Fruit fly (Drosophila melanogaster) whole organism, embryonic: Measurements from ENCODE around the gene CG34284.
A peak's percentile ranks its signal among the peaks of the same experiment; 100 is the strongest.

Experiments used
- ATbp ChIP-seq: fragments of 200-800 bp; sonication (Bioruptor generic); optimal IDR thresholded peaks from 2 replicates; lab custom pipeline; 2017; ENCODE audit warnings: missing biosample characterization, mild to moderate bottlenecking, missing genetic modification characterization, missing genetic modification reagents
- Antp ChIP-seq: fragments of 200-800 bp; sonication (Bioruptor generic); optimal IDR thresholded peaks from 3 replicates; lab custom pipeline; 2016; ENCODE audit warnings: missing biosample characterization, missing genetic modification characterization
- Bteb2 ChIP-seq: fragments of 200-800 bp; sonication (Bioruptor generic); optimal IDR thresholded peaks from 2 replicates; lab custom pipeline; 2016; ENCODE audit warnings: missing biosample characterization, missing genetic modification characterization
- CG10209 ChIP-seq: fragments of 200-800 bp; sonication (Bioruptor generic); optimal IDR thresholded peaks from 3 replicates; lab custom pipeline; 2017; ENCODE audit warnings: missing biosample characterization, mild to moderate bottlenecking, missing genetic modification characterization, missing genetic modification reagents
- CG11398 ChIP-seq: fragments of 200-800 bp; sonication (Bioruptor generic); optimal IDR thresholded peaks from 2 replicates; lab custom pipeline; 2016; ENCODE audit warnings: missing biosample characterization, missing genetic modification characterization
- CG11504 ChIP-seq: fragments of 200-800 bp; sonication (Bioruptor generic); optimal IDR thresholded peaks from 3 replicates; lab custom pipeline; 2019; ENCODE audit warnings: missing biosample characterization, mild to moderate bottlenecking, missing genetic modification characterization, moderate library complexity
- CG11695 ChIP-seq: fragments of 200-800 bp; sonication (Bioruptor generic); IDR thresholded peaks from 3 replicates; pipeline ENCODE4 v1.3.6; 2022; ENCODE audit warnings: missing biosample characterization, missing genetic modification characterization
- CG12071 ChIP-seq: fragments of 200-800 bp; sonication (Bioruptor generic); optimal IDR thresholded peaks from 3 replicates; lab custom pipeline; 2018; ENCODE audit warnings: missing biosample characterization, mild to moderate bottlenecking, missing genetic modification characterization
- CG13775 ChIP-seq: fragments of 200-800 bp; sonication (Bioruptor generic); optimal IDR thresholded peaks from 3 replicates; lab custom pipeline; 2017; ENCODE audit warnings: missing biosample characterization, mild to moderate bottlenecking, missing genetic modification characterization
- CG14050 ChIP-seq: fragments of 200-800 bp; sonication (Bioruptor generic); IDR thresholded peaks from 3 replicates; pipeline ENCODE4 v1.3.6; 2022; ENCODE audit warnings: missing biosample characterization, missing genetic modification characterization
- CG15696 ChIP-seq: fragments of 200-800 bp; sonication (Bioruptor generic); optimal IDR thresholded peaks from 2 replicates; lab custom pipeline; 2019; ENCODE audit warnings: missing biosample characterization, mild to moderate bottlenecking, missing genetic modification characterization, moderate library complexity
- CG1603 ChIP-seq: fragments of 200-800 bp; sonication (Bioruptor generic); optimal IDR thresholded peaks from 2 replicates; lab custom pipeline; 2019; ENCODE audit warnings: missing biosample characterization, mild to moderate bottlenecking, missing genetic modification characterization, moderate library complexity
- CG17186 ChIP-seq: fragments of 200-800 bp; sonication (Bioruptor generic); optimal IDR thresholded peaks from 3 replicates; lab custom pipeline; 2017; ENCODE audit warnings: missing biosample characterization, missing genetic modification reagents, missing genetic modification characterization
- CG18476 ChIP-seq: fragments of 200-800 bp; sonication (Bioruptor generic); optimal IDR thresholded peaks from 2 replicates; lab custom pipeline; 2016; ENCODE audit warnings: missing biosample characterization, mild to moderate bottlenecking, missing genetic modification characterization
- CG2199 ChIP-seq: fragments of 200-800 bp; sonication (Bioruptor generic); IDR thresholded peaks from 3 replicates; pipeline ENCODE4 v1.3.6; 2022; ENCODE audit warnings: missing biosample characterization, missing genetic modification characterization
- CG32532 ChIP-seq: fragments of 200-800 bp; sonication (Bioruptor generic); IDR thresholded peaks from 2 replicates; pipeline ENCODE4 v1.3.6; 2022; ENCODE audit warnings: missing biosample characterization, missing genetic modification characterization
- CG5180 ChIP-seq: fragments of 200-800 bp; sonication (Bioruptor generic); optimal IDR thresholded peaks from 3 replicates; lab custom pipeline; 2017; ENCODE audit warnings: missing biosample characterization, missing genetic modification characterization, mild to moderate bottlenecking, moderate library complexity, missing genetic modification reagents
- CG5245 ChIP-seq: fragments of 200-800 bp; sonication (Bioruptor generic); optimal IDR thresholded peaks from 3 replicates; lab custom pipeline; 2016; ENCODE audit warnings: missing biosample characterization, missing genetic modification characterization
- CG7987 ChIP-seq: fragments of 200-800 bp; sonication (Bioruptor generic); optimal IDR thresholded peaks from 2 replicates; lab custom pipeline; 2018; ENCODE audit warnings: missing biosample characterization, mild to moderate bottlenecking, missing genetic modification characterization, moderate library complexity
- Dp ChIP-seq: fragments of 200-800 bp; sonication (Bioruptor generic); optimal IDR thresholded peaks from 2 replicates; lab custom pipeline; 2018; ENCODE audit warnings: missing biosample characterization, mild to moderate bottlenecking, missing genetic modification characterization, moderate library complexity
- Drgx ChIP-seq: fragments of 200-800 bp; sonication (Bioruptor generic); IDR thresholded peaks from 2 replicates; pipeline ENCODE4 v1.3.6; 2022; ENCODE audit warnings: missing biosample characterization, missing genetic modification characterization
- Hand ChIP-seq: fragments of 200-800 bp; sonication (Bioruptor generic); optimal IDR thresholded peaks from 2 replicates; lab custom pipeline; 2017; ENCODE audit warnings: mild to moderate bottlenecking, missing biosample characterization, missing genetic modification reagents, missing genetic modification characterization
- Hey ChIP-seq: fragments of 200-800 bp; sonication (Bioruptor generic); optimal IDR thresholded peaks from 3 replicates; lab custom pipeline; 2018; ENCODE audit warnings: missing biosample characterization, mild to moderate bottlenecking, missing genetic modification characterization
- Hmr ChIP-seq: fragments of 200-800 bp; sonication (Bioruptor generic); optimal IDR thresholded peaks from 3 replicates; lab custom pipeline; 2017; ENCODE audit warnings: mild to moderate bottlenecking, missing biosample characterization, missing genetic modification reagents, missing genetic modification characterization
- Mrtf ChIP-seq: fragments of 200-800 bp; sonication (Bioruptor generic); IDR thresholded peaks from 3 replicates; pipeline ENCODE4 v1.3.6; 2022; ENCODE audit warnings: missing biosample characterization, missing genetic modification characterization
- Nf-YB ChIP-seq: fragments of 200-800 bp; sonication (Bioruptor generic); optimal IDR thresholded peaks from 3 replicates; lab custom pipeline; 2019; ENCODE audit warnings: missing biosample characterization, mild to moderate bottlenecking, missing genetic modification characterization, moderate library complexity
- PHDP ChIP-seq: fragments of 200-800 bp; sonication (Bioruptor generic); optimal IDR thresholded peaks from 3 replicates; lab custom pipeline; 2018; ENCODE audit warnings: missing biosample characterization, mild to moderate bottlenecking, missing genetic modification characterization, moderate library complexity
- Sox100B ChIP-seq: fragments of 200-800 bp; sonication (Bioruptor generic); optimal IDR thresholded peaks from 3 replicates; lab custom pipeline; 2018; ENCODE audit warnings: missing biosample characterization, mild to moderate bottlenecking, missing genetic modification characterization
- Sox102F ChIP-seq: fragments of 200-800 bp; sonication (Bioruptor generic); optimal IDR thresholded peaks from 2 replicates; lab custom pipeline; 2018; ENCODE audit warnings: missing biosample characterization, mild to moderate bottlenecking, missing genetic modification characterization, moderate library complexity
- bab2 ChIP-seq: fragments of 200-800 bp; sonication (Bioruptor generic); optimal IDR thresholded peaks from 2 replicates; lab custom pipeline; 2016; ENCODE audit warnings: missing biosample characterization, missing genetic modification characterization
- bcd ChIP-seq: fragments of 200-800 bp; sonication (Bioruptor generic); optimal IDR thresholded peaks from 2 replicates; lab custom pipeline; 2017; ENCODE audit warnings: missing biosample characterization, mild to moderate bottlenecking, missing genetic modification characterization
- dimm ChIP-seq: fragments of 200-800 bp; sonication (Bioruptor generic); IDR thresholded peaks from 2 replicates; pipeline ENCODE4 v1.3.6; 2022; ENCODE audit warnings: missing biosample characterization, missing genetic modification characterization
- fd3F ChIP-seq: fragments of 200-800 bp; sonication (Bioruptor generic); optimal IDR thresholded peaks from 2 replicates; lab custom pipeline; 2018; ENCODE audit warnings: missing biosample characterization, mild to moderate bottlenecking, missing genetic modification characterization, moderate library complexity
- fru ChIP-seq: fragments of >200 bp; optimal IDR thresholded peaks from 2 replicates; lab custom pipeline; 2017
- her ChIP-seq: fragments of 200-800 bp; sonication (Bioruptor generic); optimal IDR thresholded peaks from 2 replicates; lab custom pipeline; 2016; ENCODE audit warnings: missing biosample characterization, missing genetic modification characterization
- hkb ChIP-seq, 2 experiments: fragments of 200-800 bp in 1 of 2; fragments of >200 bp in 1 of 2; sonication (Bioruptor generic) in 1 of 2; IDR thresholded peaks in 1 of 2; optimal IDR thresholded peaks in 1 of 2; 2 replicates each; pipeline versions ENCODE4 v1.3.6 to Lab custom; 2017 to 2022; ENCODE audit warnings: missing biosample characterization in 1 of 2, missing genetic modification characterization in 1 of 2
- insv ChIP-seq, 2 experiments: fragments of 200-800 bp; sonication (Bioruptor generic); optimal IDR thresholded peaks; 3 replicates each; lab custom pipeline; 2016 to 2018; ENCODE audit warnings: missing biosample characterization in 2 of 2, missing genetic modification characterization in 2 of 2
- kay ChIP-seq: fragments of 200-800 bp; sonication (Bioruptor generic); optimal IDR thresholded peaks from 2 replicates; lab custom pipeline; 2016; ENCODE audit warnings: missing biosample characterization, missing genetic modification characterization
- nmo ChIP-seq: fragments of 200-800 bp; sonication (Bioruptor generic); optimal IDR thresholded peaks from 2 replicates; lab custom pipeline; 2018; ENCODE audit warnings: missing biosample characterization, mild to moderate bottlenecking, missing genetic modification characterization, moderate library complexity
- nom ChIP-seq: fragments of 200-800 bp; sonication (Bioruptor generic); optimal IDR thresholded peaks from 2 replicates; lab custom pipeline; 2017; ENCODE audit warnings: missing biosample characterization, missing genetic modification characterization, mild to moderate bottlenecking, moderate library complexity, missing genetic modification reagents
- pan ChIP-seq, 4 experiments: fragments of >200 bp in 3 of 4; fragments of 200-800 bp in 1 of 4; sonication (Bioruptor generic) in 1 of 4; optimal IDR thresholded peaks in 3 of 4; IDR thresholded peaks in 1 of 4; 2 replicates each; pipeline versions ENCODE4 v1.3.6 to Lab custom; 2017 to 2022; ENCODE audit warnings: missing biosample characterization in 2 of 4, missing genetic modification characterization in 2 of 4, mixed read lengths in 1 of 4
- pb ChIP-seq: fragments of 200-800 bp; sonication (Bioruptor generic); optimal IDR thresholded peaks from 3 replicates; lab custom pipeline; 2016; ENCODE audit warnings: missing biosample characterization, missing genetic modification characterization
- pita ChIP-seq: fragments of 200-800 bp; sonication (Bioruptor generic); optimal IDR thresholded peaks from 2 replicates; lab custom pipeline; 2017; ENCODE audit warnings: missing biosample characterization, mild to moderate bottlenecking, missing genetic modification characterization
- pros ChIP-seq: fragments of 200-800 bp; sonication (Bioruptor generic); optimal IDR thresholded peaks from 3 replicates; lab custom pipeline; 2019; ENCODE audit warnings: missing biosample characterization, mild to moderate bottlenecking, missing genetic modification characterization, moderate library complexity
- so ChIP-seq: fragments of 200-800 bp; sonication (Bioruptor generic); IDR thresholded peaks from 3 replicates; pipeline ENCODE4 v1.3.6; 2022; ENCODE audit warnings: missing biosample characterization, missing genetic modification characterization
- sug ChIP-seq: fragments of 200-800 bp; optimal IDR thresholded peaks from 2 replicates; lab custom pipeline; 2019; ENCODE audit warnings: missing biosample characterization, mild to moderate bottlenecking, missing genetic modification characterization, moderate library complexity
- zen ChIP-seq: fragments of 200-800 bp; sonication (Bioruptor generic); optimal IDR thresholded peaks from 3 replicates; lab custom pipeline; 2018; ENCODE audit warnings: missing biosample characterization, mild to moderate bottlenecking, missing genetic modification characterization, moderate library complexity

CG34284 gene

DNA sequence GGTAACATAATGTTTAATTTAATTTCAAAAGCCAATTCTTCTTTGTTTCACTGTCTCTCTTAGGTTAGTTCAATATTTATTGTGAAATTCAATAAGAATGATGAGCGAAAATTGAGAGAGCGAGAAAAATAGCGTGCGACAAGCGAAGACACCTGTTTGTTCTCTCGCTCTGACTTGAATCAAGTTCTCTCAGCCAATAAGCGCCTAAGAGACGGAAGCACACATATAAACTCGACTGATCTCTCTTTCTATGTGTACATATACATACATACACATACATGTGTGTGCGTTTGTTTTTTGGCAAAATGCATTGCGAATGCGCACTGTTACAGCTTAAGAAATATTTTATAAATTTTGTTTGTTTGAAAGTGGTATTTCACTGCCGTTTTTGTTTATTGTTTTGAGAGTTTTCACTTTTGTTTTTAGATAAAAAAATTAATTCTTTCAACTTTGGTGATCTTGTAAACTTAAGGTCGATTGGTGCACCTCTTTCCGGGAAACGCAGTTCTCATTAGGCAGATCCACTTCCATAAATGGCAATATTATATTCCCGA lies 20.6 kb upstream of the CG34284 start (continued):
- TF ChIP-seq CG5180 (GFP tag; lab: Kevin White, UChicago) (no peak), Hand (no peak), dimm (GFP tag; lab: Robert Waterston, UW) (no peak), pb (GFP tag; lab: Kevin White, UChicago) (no peak), Antp (GFP tag; lab: Kevin White, UChicago) (no peak), Drgx (GFP tag; lab: Robert Waterston, UW) (no peak), CG11398 (GFP tag; lab: Kevin White, UChicago) (no peak), so (GFP tag; lab: Robert Waterston, UW) (0 out of 3 replicates have a peak, but pooled peaks have one; percentile 36), insv (GFP tag; optimal IDR thresholded peaks at IDR 0.05; lab: Kevin White, UChicago) (peak in 1 of 2 experiments; percentile 4), ATbp (peak; percentile 49), CG10209 (GFP tag; lab: Kevin White, UChicago) (no peak), nmo (no peak), CG18476 (no peak), pan (optimal IDR thresholded peaks at IDR 0.05; lab: Kevin White, UChicago) (no peak), pan (GFP tag; optimal IDR thresholded peaks at IDR 0.05 in 1 of 2, IDR thresholded peaks at IDR 0.05 in 1 of 2) (peak in 1 of 2 experiments; percentile 45), nom (GFP tag; lab: Kevin White, UChicago) (peak; percentile 4)

DNA sequence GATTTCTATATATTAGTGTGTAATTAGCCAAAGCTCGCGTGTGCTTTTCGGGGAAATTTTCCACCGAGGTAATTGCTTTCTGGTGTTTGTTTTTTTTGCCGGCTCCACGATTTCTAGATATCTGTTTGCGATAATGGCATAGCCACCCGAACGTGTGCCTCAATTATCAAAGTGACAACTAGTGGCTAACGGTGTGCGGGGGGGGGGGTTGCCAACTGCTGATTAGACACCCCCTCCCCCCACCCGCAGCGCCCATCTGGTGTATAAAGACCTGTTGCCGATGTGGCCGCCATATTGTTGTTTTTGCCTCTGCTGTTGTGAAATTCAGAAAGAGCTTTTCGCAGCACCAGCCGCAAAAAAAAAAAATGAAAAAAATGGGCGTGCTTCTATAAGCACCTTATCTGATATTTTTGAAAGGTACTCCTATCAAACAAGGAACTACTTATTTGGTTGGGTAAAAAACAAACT lies 16.2 kb upstream of the CG34284 start:
- TF ChIP-seq CG11504 (tag; lab: Kevin White, UChicago) (peak; percentile 9), Nf-YB (peak; percentile 5), Dp (GFP tag; lab: Kevin White, UChicago) (no peak), CG5245 (GFP tag; lab: Kevin White, UChicago) (no peak), CG7987 (GFP tag; lab: Kevin White, UChicago) (no peak), Hey (peak; percentile 93), sug (tag; lab: Kevin White, UChicago) (peak; percentile 95), kay (GFP tag; lab: Kevin White, UChicago) (no peak), CG12071 (GFP tag; lab: Kevin White, UChicago) (no peak), CG32532 (GFP tag; lab: Robert Waterston, UW) (0 out of 2 replicates have a peak, but pooled peaks have one; percentile 37), bab2 (GFP tag; lab: Kevin White, UChicago) (no peak), bcd (GFP tag; lab: Kevin White, UChicago) (no peak), Mrtf (no peak), CG11695 (GFP tag; lab: Robert Waterston, UW) (no peak), fd3F (GFP tag; lab: Kevin White, UChicago) (no peak), CG1603 (tag; lab: Kevin White, UChicago) (no peak), Hmr (GFP tag; lab: Kevin White, UChicago) (peak; percentile 52), her (no peak), zen (no peak), pita (GFP tag; lab: Kevin White, UChicago) (no peak), fru (lab: Kevin White, UChicago) (no peak), CG15696 (no peak), CG17186 (GFP tag; lab: Kevin White, UChicago) (no peak), pan (optimal IDR thresholded peaks at IDR 0.05; lab: Kevin White, UChicago) (no peak), pan (GFP tag; optimal IDR thresholded peaks at IDR 0.05 in 1 of 2, IDR thresholded peaks at IDR 0.05 in 1 of 2) (peak in 1 of 2 experiments; percentile 31), Sox100B (GFP tag; lab: Kevin White, UChicago) (no peak), hkb (optimal IDR thresholded peaks at IDR 0.05; lab: Kevin White, UChicago) (no peak), hkb (GFP tag; IDR thresholded peaks at IDR 0.05; lab: Robert Waterston, UW) (no peak), CG2199 (GFP tag; lab: Robert Waterston, UW) (no peak), Bteb2 (no peak), pros (GFP tag; lab: Kevin White, UChicago) (no peak), nmo (no peak), CG13775 (GFP tag; lab: Kevin White, UChicago) (no peak), PHDP (tag; lab: Kevin White, UChicago) (no peak), Sox102F (no peak), CG14050 (GFP tag; lab: Robert Waterston, UW) (no peak)
